Worm (Caenorhabditis elegans): Measurements from ENCODE around the gene F35H10.6.

The F35H10.6 gene

DNA sequence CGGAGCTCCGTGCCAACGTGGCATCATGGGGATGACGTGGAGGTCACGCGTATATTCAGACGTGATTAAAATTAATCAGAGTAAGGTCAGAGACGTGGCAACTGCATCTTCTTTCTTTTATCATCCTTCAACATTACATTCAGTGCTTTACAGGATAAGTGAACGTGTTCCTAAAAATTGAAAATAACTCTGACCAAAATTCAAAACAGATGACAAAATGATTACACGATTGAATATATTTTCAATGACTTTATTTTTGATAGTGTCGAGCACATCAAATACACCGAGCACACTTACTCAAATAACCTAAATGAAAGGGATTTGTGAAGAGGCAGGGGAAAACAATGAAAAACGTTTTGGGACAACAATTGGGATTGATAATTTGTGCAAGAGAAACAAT lies 13.4 kb upstream of the F35H10.6 start, which contains the start of gene K07H8.9:
Gene K07H8.9 (minus strand): TSS at position 125 of the 400 bp plus-strand sequence.
- no peak for TF ChIP-seq dpl-1 (GFP tag; optimal IDR thresholded peaks at IDR 0.05)
- no peak for TF ChIP-seq hlh-12 (tag; optimal IDR thresholded peaks at IDR 0.05)
- no peak for TF ChIP-seq ceh-27 (GFP tag; optimal IDR thresholded peaks at IDR 0.05)
- no peak for TF ChIP-seq lin-26 (GFP tag; IDR thresholded peaks at IDR 0.05)
- no peak for TF ChIP-seq cebp-1 (GFP tag; IDR thresholded peaks at IDR 0.05)
- TF ChIP-seq cebp-1 (tag; optimal IDR thresholded peaks at IDR 0.05), result no peak
- no peak for TF ChIP-seq ztf-22 (GFP tag; optimal IDR thresholded peaks at IDR 0.05)
- TF ChIP-seq F33H1.4 (GFP tag; IDR thresholded peaks at IDR 0.05), result no peak
- TF ChIP-seq nfyb-1 (GFP tag; IDR thresholded peaks at IDR 0.05), result no peak
- no peak for TF ChIP-seq F39B2.1 (GFP tag; IDR thresholded peaks at IDR 0.05)
- TF ChIP-seq ZK185.1 (tag; optimal IDR thresholded peaks at IDR 0.05; ENCODE audit: poor library complexity, severe bottlenecking), result no peak
- no peak for TF ChIP-seq lin-54 (GFP tag; optimal IDR thresholded peaks at IDR 0.05)
- peak; percentile 38 for TF ChIP-seq unc-130 (GFP tag; optimal IDR thresholded peaks at IDR 0.05)
- no peak for TF ChIP-seq lsy-27 (tag; optimal IDR thresholded peaks at IDR 0.05; ENCODE audit: borderline replicate concordance, insufficient read depth)
- peak; percentile 15 for TF ChIP-seq xnd-1 (tag; optimal IDR thresholded peaks at IDR 0.05)
- TF ChIP-seq F52B5.7 (tag; optimal IDR thresholded peaks at IDR 0.05), result no peak
- peak; percentile 6 for TF ChIP-seq fkh-3 (tag; optimal IDR thresholded peaks at IDR 0.05)
- TF ChIP-seq snpc-1.3 (tag; optimal IDR thresholded peaks at IDR 0.05; ENCODE audit: insufficient read depth), result no peak
- TF ChIP-seq ama-1 (optimal IDR thresholded peaks at IDR 0.05), result no peak
- peak in 1 of 2 experiments; percentile 85 for TF ChIP-seq ama-1 (GFP tag; optimal IDR thresholded peaks at IDR 0.05)
- no peak for TF ChIP-seq mxl-1 (tag; optimal IDR thresholded peaks at IDR 0.05)
- no peak for TF ChIP-seq F37B4.10 (GFP tag; IDR thresholded peaks at IDR 0.05)
- TF ChIP-seq hmg-1.2 (GFP tag; IDR thresholded peaks at IDR 0.05), result no peak
- no peak for TF ChIP-seq repo-1 (tag; optimal IDR thresholded peaks at IDR 0.05)
- no peak for TF ChIP-seq tbx-9 (tag; optimal IDR thresholded peaks at IDR 0.05; ENCODE audit: borderline replicate concordance)
- no peak for TF ChIP-seq ztf-26 (tag; optimal IDR thresholded peaks at IDR 0.05)
- no peak for TF ChIP-seq F57C9.4 (tag; optimal IDR thresholded peaks at IDR 0.05)
- no peak for TF ChIP-seq ceh-79 (tag; optimal IDR thresholded peaks at IDR 0.05)
- no peak for TF ChIP-seq ccch-3 (GFP tag; optimal IDR thresholded peaks at IDR 0.05)
- no peak for TF ChIP-seq aptf-2 (GFP tag; conservative IDR thresholded peaks at IDR 0.05)
- TF ChIP-seq ekl-4 (GFP tag; IDR thresholded peaks at IDR 0.05), result no peak
- TF ChIP-seq C17E4.6 (GFP tag; IDR thresholded peaks at IDR 0.05), result no peak
- peak; percentile 31 for TF ChIP-seq him-1 (tag; optimal IDR thresholded peaks at IDR 0.05)
- TF ChIP-seq atf-7 (tag; optimal IDR thresholded peaks at IDR 0.05), result no peak
- TF ChIP-seq hsf-1 (GFP tag; IDR thresholded peaks at IDR 0.05), result peak; percentile 57; the same call in 1 of the 2 replicates
- no peak for TF ChIP-seq T26A5.8 (tag; optimal IDR thresholded peaks at IDR 0.05)
- peak; percentile 91 for TF ChIP-seq hrde-1 (tag; optimal IDR thresholded peaks at IDR 0.05; ENCODE audit: borderline replicate concordance)
- TF ChIP-seq egl-44 (GFP tag; IDR thresholded peaks at IDR 0.05), result no peak
- TF ChIP-seq attf-6 (GFP tag; IDR thresholded peaks at IDR 0.05), result 0 out of 2 replicates have a peak, but pooled peaks have one; percentile 16
- no peak for TF ChIP-seq lsl-1 (GFP tag; optimal IDR thresholded peaks at IDR 0.05)
- 0 out of 2 replicates have a peak, but pooled peaks have one; percentile 20 for TF ChIP-seq ceh-40 (GFP tag; IDR thresholded peaks at IDR 0.05)
- no peak for TF ChIP-seq nhr-179 (tag; optimal IDR thresholded peaks at IDR 0.05)
- TF ChIP-seq K11D2.4 (GFP tag; IDR thresholded peaks at IDR 0.05), result no peak
- TF ChIP-seq chd-7 (tag; optimal IDR thresholded peaks at IDR 0.05), result no peak
- no peak for TF ChIP-seq sea-2 (GFP tag; IDR thresholded peaks at IDR 0.05)
- no peak for TF ChIP-seq Y53G8AR.9 (GFP tag; conservative IDR thresholded peaks at IDR 0.05)
- no peak for TF ChIP-seq T07F8.4 (tag; optimal IDR thresholded peaks at IDR 0.05)
- TF ChIP-seq sdz-38 (tag; optimal IDR thresholded peaks at IDR 0.05), result no peak
- peak; percentile 40 for TF ChIP-seq tlf-1 (GFP tag; optimal IDR thresholded peaks at IDR 0.05)
- TF ChIP-seq F49E8.2 (tag; optimal IDR thresholded peaks at IDR 0.05; ENCODE audit: insufficient read depth), result peak; percentile 82

Measured in whole organism, young adult.